Worm (Caenorhabditis elegans) whole organism, L4/young adult: ENCODE results near the gene atg-7.

Experiments
- W03F9.2 ChIP-seq: fragments of 150-350 bp; optimal IDR thresholded peaks from 2 replicates; lab custom pipeline; 2014; ENCODE audit warnings: missing biosample characterization, missing genetic modification characterization
- dao-5 ChIP-seq: sonication (generic microtip); optimal IDR thresholded peaks from 2 replicates; lab custom pipeline; 2016; ENCODE audit warnings: missing genotype, missing genetic modification characterization, moderate library complexity, missing compliant biosample characterization
- him-1 ChIP-seq: sonication (generic microtip); optimal IDR thresholded peaks from 2 replicates; lab custom pipeline; 2016; ENCODE audit warnings: missing genotype, missing genetic modification reagents, missing genetic modification characterization, missing compliant biosample characterization

- TF ChIP-seq him-1 (tag; lab: Kevin White, UChicago) = no peak
- TF ChIP-seq dao-5 (tag; lab: Kevin White, UChicago) = no peak
- TF ChIP-seq W03F9.2 (tag; lab: Kevin White, UChicago) = no peak
These were observed 44.3 kb upstream of the atg-7 start for ce11 chrIV:11125200-11125599.
